Fruit fly (Drosophila melanogaster) whole organism, wandering third instar larva: Measurements from ENCODE around the gene CG3597.
A peak's percentile ranks its signal among the peaks of the same experiment; 100 is the strongest.

Experiments used
- Abd-B ChIP-seq: fragments of >200 bp; optimal IDR thresholded peaks from 2 replicates; lab custom pipeline; 2017; ENCODE audit warnings: missing biosample characterization, missing genetic modification characterization
- CG32264 ChIP-seq: fragments of 200-800 bp; sonication (Bioruptor generic); optimal IDR thresholded peaks from 2 replicates; lab custom pipeline; 2016; ENCODE audit warnings: missing biosample characterization, missing genetic modification characterization
- CG9705 ChIP-seq: fragments of 200-800 bp; sonication (Bioruptor generic); optimal IDR thresholded peaks from 2 replicates; lab custom pipeline; 2018; ENCODE audit warnings: missing biosample characterization, mild to moderate bottlenecking, missing genetic modification characterization
- CrebA ChIP-seq: fragments of 200-800 bp; sonication (Bioruptor generic); optimal IDR thresholded peaks from 2 replicates; lab custom pipeline; 2016; ENCODE audit warnings: missing biosample characterization, mild to moderate bottlenecking, missing genetic modification characterization, borderline replicate concordance
- Dfd ChIP-seq: fragments of >200 bp; optimal IDR thresholded peaks from 2 replicates; lab custom pipeline; 2017; ENCODE audit warnings: missing biosample characterization, missing genetic modification characterization
- Dif ChIP-seq: fragments of 200-275, 200-300 bp; sonication (Bioruptor generic); optimal IDR thresholded peaks from 2 replicates; lab custom pipeline; 2018; ENCODE audit warnings: missing biosample characterization, missing genetic modification characterization; ENCODE audit not compliant: partially characterized antibody
- GATAd ChIP-seq: sonication (Bioruptor generic); optimal IDR thresholded peaks from 2 replicates; lab custom pipeline; 2016; ENCODE audit warnings: missing biosample characterization, missing genetic modification characterization
- HLH106 ChIP-seq: fragments of 200-800 bp; optimal IDR thresholded peaks from 3 replicates; lab custom pipeline; 2019; ENCODE audit warnings: missing biosample characterization, mild to moderate bottlenecking, missing genetic modification characterization, moderate library complexity
- Hnf4 ChIP-seq: fragments of 200-800 bp; sonication (Bioruptor generic); optimal IDR thresholded peaks from 2 replicates; lab custom pipeline; 2016; ENCODE audit warnings: missing biosample characterization, mild to moderate bottlenecking, missing genetic modification characterization
- Hr78 ChIP-seq: fragments of >200 bp; optimal IDR thresholded peaks from 2 replicates; lab custom pipeline; 2017; ENCODE audit warnings: missing biosample characterization, missing genetic modification characterization
- Hr83 ChIP-seq: fragments of 200-300 bp; sonication (Bioruptor generic); optimal IDR thresholded peaks from 2 replicates; lab custom pipeline; 2016; ENCODE audit warnings: missing biosample characterization, mild to moderate bottlenecking, missing genetic modification characterization, moderate library complexity; ENCODE audit not compliant: poor library complexity, severe bottlenecking
- Jra ChIP-seq: sonication (Bioruptor generic); optimal IDR thresholded peaks from 2 replicates; lab custom pipeline; 2016; ENCODE audit warnings: missing biosample characterization, missing genetic modification characterization
- Mio ChIP-seq: sonication (Bioruptor generic); optimal IDR thresholded peaks from 2 replicates; lab custom pipeline; 2016; ENCODE audit warnings: missing biosample characterization, missing genetic modification characterization
- Myc ChIP-seq: fragments of >200 bp; optimal IDR thresholded peaks from 2 replicates; lab custom pipeline; 2017
- N ChIP-seq: fragments of >200 bp; optimal IDR thresholded peaks from 2 replicates; lab custom pipeline; 2018; ENCODE audit warnings: missing biosample characterization, missing external identifiers, missing genetic modification characterization
- OdsH ChIP-seq: fragments of 200-800 bp; sonication (Bioruptor generic); optimal IDR thresholded peaks from 2 replicates; lab custom pipeline; 2016; ENCODE audit warnings: missing biosample characterization, mild to moderate bottlenecking, missing genetic modification characterization
- Rel ChIP-seq, 2 experiments: fragments of 200-800 bp; sonication (Bioruptor generic) in 1 of 2; optimal IDR thresholded peaks; 2 replicates in 1 of 2; 3 replicates in 1 of 2; lab custom pipeline; 2016 to 2019; ENCODE audit warnings: mild to moderate bottlenecking in 2 of 2, missing biosample characterization in 2 of 2, missing genetic modification characterization in 2 of 2, moderate library complexity in 1 of 2
- Sp1 ChIP-seq: fragments of 200-800 bp; sonication (Bioruptor generic); optimal IDR thresholded peaks from 3 replicates; lab custom pipeline; 2019; ENCODE audit warnings: missing biosample characterization, mild to moderate bottlenecking, missing genetic modification characterization, moderate library complexity
- Vsx2 ChIP-seq: fragments of 200-300, 225-300 bp; sonication (Bioruptor generic); optimal IDR thresholded peaks from 2 replicates; lab custom pipeline; 2018; ENCODE audit warnings: missing biosample characterization, missing genetic modification characterization; ENCODE audit not compliant: partially characterized antibody
- br ChIP-seq: fragments of 200-800 bp; sonication (Bioruptor generic); optimal IDR thresholded peaks from 2 replicates; lab custom pipeline; 2016; ENCODE audit warnings: missing biosample characterization, missing genetic modification characterization
- brk ChIP-seq: fragments of 200-800 bp; sonication (Bioruptor generic); optimal IDR thresholded peaks from 2 replicates; lab custom pipeline; 2016; ENCODE audit warnings: missing biosample characterization, mild to moderate bottlenecking, missing genetic modification characterization
- dl ChIP-seq, 2 experiments: fragments of 175-275, 200-275 bp in 1 of 2; fragments of 200-275 bp in 1 of 2; sonication (Bioruptor generic); optimal IDR thresholded peaks; lab custom pipeline; 2018; ENCODE audit warnings: mild to moderate bottlenecking in 2 of 2, missing biosample characterization in 2 of 2, missing genetic modification characterization in 2 of 2, moderate library complexity in 2 of 2; ENCODE audit not compliant: partially characterized antibody in 2 of 2, insufficient read depth in 1 of 2
- dmrt93B ChIP-seq: fragments of 200-800 bp; sonication (Bioruptor generic); optimal IDR thresholded peaks from 2 replicates; lab custom pipeline; 2018; ENCODE audit warnings: missing biosample characterization, mild to moderate bottlenecking, missing genetic modification characterization
- dsf ChIP-seq: sonication (Bioruptor generic); optimal IDR thresholded peaks from 2 replicates; lab custom pipeline; 2016; ENCODE audit warnings: missing biosample characterization, missing genetic modification characterization, borderline replicate concordance
- ey ChIP-seq: fragments of 200-800 bp; sonication (Bioruptor generic); optimal IDR thresholded peaks from 2 replicates; lab custom pipeline; 2016; ENCODE audit warnings: missing biosample characterization, missing genetic modification characterization
- foxo ChIP-seq, 2 experiments: fragments of 200-800 bp; sonication (Bioruptor generic); optimal IDR thresholded peaks; 2 replicates in 1 of 2; 3 replicates in 1 of 2; lab custom pipeline; 2016 to 2017; ENCODE audit warnings: missing biosample characterization in 2 of 2, missing genetic modification characterization in 2 of 2
- fru ChIP-seq: fragments of 200-800 bp; sonication (Bioruptor generic); optimal IDR thresholded peaks from 3 replicates; lab custom pipeline; 2016; ENCODE audit warnings: missing biosample characterization, mild to moderate bottlenecking, missing genetic modification characterization
- h ChIP-seq: fragments of 200-800 bp; sonication (Bioruptor generic); optimal IDR thresholded peaks from 3 replicates; lab custom pipeline; 2016; ENCODE audit warnings: missing biosample characterization, mild to moderate bottlenecking, missing genetic modification characterization
- jim ChIP-seq: fragments of 175-275, 200-325 bp; sonication (Bioruptor generic); optimal IDR thresholded peaks from 2 replicates; lab custom pipeline; 2016; ENCODE audit warnings: missing biosample characterization, mild to moderate bottlenecking, missing genetic modification characterization
- lola ChIP-seq: fragments of >200 bp; optimal IDR thresholded peaks from 2 replicates; lab custom pipeline; 2017; ENCODE audit warnings: missing biosample characterization, missing genetic modification characterization
- pan ChIP-seq: fragments of >200 bp; optimal IDR thresholded peaks from 2 replicates; lab custom pipeline; 2017
- psq ChIP-seq: fragments of 200-800 bp; sonication (Bioruptor generic); optimal IDR thresholded peaks from 3 replicates; lab custom pipeline; 2017; ENCODE audit warnings: missing biosample characterization, mild to moderate bottlenecking, missing genetic modification characterization, moderate library complexity
- rgr ChIP-seq: fragments of 200-800 bp; sonication (Bioruptor generic); optimal IDR thresholded peaks from 3 replicates; lab custom pipeline; 2016; ENCODE audit warnings: missing biosample characterization, mild to moderate bottlenecking, missing genetic modification characterization
- sage ChIP-seq: fragments of 200-800 bp; sonication (Bioruptor generic); optimal IDR thresholded peaks from 2 replicates; lab custom pipeline; 2016; ENCODE audit warnings: missing biosample characterization, mild to moderate bottlenecking, missing genetic modification characterization
- sv ChIP-seq: fragments of 200-800 bp; sonication (Bioruptor generic); optimal IDR thresholded peaks from 3 replicates; lab custom pipeline; 2016; ENCODE audit warnings: missing biosample characterization, missing genetic modification characterization
- tai ChIP-seq: sonication (Bioruptor generic); optimal IDR thresholded peaks from 2 replicates; lab custom pipeline; 2016; ENCODE audit warnings: missing biosample characterization, missing genetic modification characterization
- usp ChIP-seq: fragments of >200 bp; optimal IDR thresholded peaks from 2 replicates; lab custom pipeline; 2017; ENCODE audit warnings: missing biosample characterization, missing genetic modification characterization
- woc ChIP-seq: sonication (Bioruptor generic); optimal IDR thresholded peaks from 2 replicates; lab custom pipeline; 2016; ENCODE audit warnings: missing biosample characterization, mild to moderate bottlenecking, missing genetic modification characterization

The CG3597 gene

DNA sequence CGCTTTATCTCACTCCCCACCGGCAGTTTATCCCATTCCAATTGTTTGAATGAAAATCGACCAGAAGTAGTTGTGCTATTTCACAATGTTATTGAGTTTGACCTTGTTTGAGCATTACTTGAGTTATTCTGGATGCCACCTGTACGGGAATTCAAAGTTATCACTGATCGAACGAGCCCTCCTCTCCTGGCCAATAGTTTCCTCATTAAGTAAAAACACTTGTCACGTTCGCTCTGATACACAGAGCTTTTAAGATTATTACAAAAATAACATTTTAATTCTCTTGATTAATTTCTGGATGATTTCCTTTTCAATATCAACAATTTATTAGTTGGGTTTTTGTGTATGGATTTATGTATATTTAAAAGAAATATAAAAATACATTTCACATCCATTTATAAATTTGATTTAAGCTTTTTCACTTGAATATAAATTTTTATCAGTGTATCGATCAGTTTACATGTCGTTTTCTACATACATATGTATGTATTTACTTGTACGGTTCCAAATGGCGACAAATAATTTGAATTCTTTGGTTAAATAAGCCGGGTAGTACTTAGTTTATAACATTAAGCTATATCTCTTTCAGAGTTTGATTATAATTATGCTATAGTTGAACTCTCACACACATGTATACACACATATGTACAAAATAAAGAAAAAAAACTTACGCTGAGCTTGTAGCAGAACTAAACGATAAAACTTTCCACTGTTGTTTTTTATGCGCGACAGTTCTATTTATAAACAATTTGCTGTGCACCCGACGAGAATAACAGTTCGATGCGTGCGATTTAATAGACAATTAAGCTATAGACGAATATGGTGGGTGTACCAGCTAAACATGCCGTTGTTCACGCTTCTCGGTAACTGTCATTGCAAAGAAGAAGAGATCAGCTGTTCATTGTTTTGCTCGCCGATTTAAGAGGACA lies 2.8 kb upstream of the CG3597 start, which contains the start of the genes CG3609 and CG15390:
Gene CG3609, minus strand, starts transcription at position 810 of the 929 bp plus-strand sequence.
Gene CG15390, plus strand, starts transcription at position 896 of the 929 bp plus-strand sequence.
- TF ChIP-seq foxo (GFP tag; optimal IDR thresholded peaks at IDR 0.05; lab: Kevin White, UChicago) = peak; percentile 42 to 95
- TF ChIP-seq fru (GFP tag; lab: Kevin White, UChicago) = peak; percentile 84
- peak; percentile 51 for TF ChIP-seq CG32264
- TF ChIP-seq Dif = no peak
- peak; percentile 34 for TF ChIP-seq dmrt93B (GFP tag; lab: Kevin White, UChicago)
- TF ChIP-seq N (GFP tag; lab: Kevin White, UChicago) = no peak
- TF ChIP-seq usp = no peak
- TF ChIP-seq dl (GFP tag; optimal IDR thresholded peaks at IDR 0.05; lab: Kevin White, UChicago; ENCODE audit: insufficient read depth in 1 of 2, partially characterized antibody in 2 of 2) = no peak
- TF ChIP-seq sage (GFP tag; lab: Kevin White, UChicago) = peak; percentile 80
- TF ChIP-seq HLH106 = peak; percentile 76
- TF ChIP-seq lola (GFP tag; lab: Kevin White, UChicago) = no peak
- peak; percentile 90 for TF ChIP-seq rgr
- peak; percentile 37 for TF ChIP-seq Rel (GFP tag; optimal IDR thresholded peaks at IDR 0.05; lab: Kevin White, UChicago)
- TF ChIP-seq Rel (tag; optimal IDR thresholded peaks at IDR 0.05; lab: Kevin White, UChicago) = peak; percentile 61
- no peak for TF ChIP-seq CrebA (GFP tag; lab: Kevin White, UChicago)
- peak; percentile 89 for TF ChIP-seq ey (GFP tag; lab: Kevin White, UChicago)
- peak; percentile 93 for TF ChIP-seq br (GFP tag; lab: Kevin White, UChicago)
- no peak for TF ChIP-seq Dfd (GFP tag; lab: Kevin White, UChicago)
- TF ChIP-seq jim = peak; percentile 77
- peak; percentile 88 for TF ChIP-seq Jra (GFP tag; lab: Kevin White, UChicago)
- TF ChIP-seq brk = peak; percentile 59
- peak; percentile 91 for TF ChIP-seq h (GFP tag; lab: Kevin White, UChicago)
- TF ChIP-seq Abd-B (GFP tag; lab: Kevin White, UChicago) = no peak
- peak; percentile 66 for TF ChIP-seq dsf
- TF ChIP-seq pan (lab: Kevin White, UChicago) = no peak
- TF ChIP-seq sv = peak; percentile 83
- TF ChIP-seq Mio = peak; percentile 62
- TF ChIP-seq GATAd (GFP tag; lab: Kevin White, UChicago) = peak; percentile 40
- TF ChIP-seq Myc = peak; percentile 14
- peak; percentile 86 for TF ChIP-seq OdsH (GFP tag; lab: Kevin White, UChicago)
- peak; percentile 71 for TF ChIP-seq psq (GFP tag; lab: Kevin White, UChicago)
- peak; percentile 98 for TF ChIP-seq Hr83 (GFP tag; lab: Kevin White, UChicago)
- TF ChIP-seq Vsx2 = no peak
- no peak for TF ChIP-seq Hr78 (GFP tag; lab: Kevin White, UChicago)
- peak; percentile 49 for TF ChIP-seq CG9705
- TF ChIP-seq woc = peak; percentile 95
- no peak for TF ChIP-seq tai (GFP tag; lab: Kevin White, UChicago)
- TF ChIP-seq Sp1 (GFP tag; lab: Kevin White, UChicago) = peak; percentile 78
- TF ChIP-seq Hnf4 (GFP tag; lab: Kevin White, UChicago) = peak; percentile 94
- TF ChIP-seq, all 38 proteins: peak for 26

DNA sequence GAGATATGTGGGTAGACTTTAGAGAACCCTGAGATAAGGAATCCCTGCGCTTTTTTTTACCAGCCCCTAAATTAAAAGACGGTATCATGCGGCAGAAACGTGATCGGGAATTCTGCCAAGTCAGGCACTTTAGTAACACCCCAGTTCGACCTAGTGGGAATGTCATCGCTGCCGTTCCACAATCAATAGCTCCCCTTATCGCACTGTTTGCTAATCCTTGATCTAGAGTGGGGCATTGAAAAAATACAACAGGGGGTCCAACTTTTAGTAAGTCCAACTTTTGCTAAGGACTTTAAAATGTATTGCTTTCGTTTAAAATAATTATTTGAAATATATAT lies 757 bp upstream of the CG3597 start:
- TF ChIP-seq dmrt93B (GFP tag; lab: Kevin White, UChicago) (no peak), CG9705 (no peak), Vsx2 (no peak), rgr (no peak), OdsH (GFP tag; lab: Kevin White, UChicago) (no peak), dsf (no peak), Myc (no peak), fru (GFP tag; lab: Kevin White, UChicago) (no peak), Jra (GFP tag; lab: Kevin White, UChicago) (no peak), Rel (GFP tag; optimal IDR thresholded peaks at IDR 0.05; lab: Kevin White, UChicago) (no peak), Rel (tag; optimal IDR thresholded peaks at IDR 0.05; lab: Kevin White, UChicago) (no peak), Dif (no peak), Dfd (GFP tag; lab: Kevin White, UChicago) (no peak), usp (no peak), Hnf4 (GFP tag; lab: Kevin White, UChicago) (no peak), lola (GFP tag; lab: Kevin White, UChicago) (no peak), Mio (no peak), sage (GFP tag; lab: Kevin White, UChicago) (no peak), Sp1 (GFP tag; lab: Kevin White, UChicago) (no peak), psq (GFP tag; lab: Kevin White, UChicago) (no peak), sv (no peak)
- TF ChIP-seq, all 38 proteins: peak for 0
